Fruit fly (Drosophila melanogaster) whole organism, embryonic: ENCODE data around the gene CG31793.

ENCODE experiments used
- Asciz ChIP-seq: fragments of 200-800 bp; sonication (Bioruptor generic); optimal IDR thresholded peaks from 2 replicates; lab custom pipeline; 2017; ENCODE audit warnings: missing biosample characterization, mild to moderate bottlenecking, missing genetic modification characterization, missing genetic modification reagents
- B-H1 ChIP-seq: fragments of 200-800 bp; sonication (Bioruptor generic); IDR thresholded peaks from 3 replicates; pipeline ENCODE4 v1.3.6; 2022; ENCODE audit warnings: missing biosample characterization, missing genetic modification characterization
- CG10267 ChIP-seq: fragments of 200-800 bp; sonication (Bioruptor generic); optimal IDR thresholded peaks from 2 replicates; lab custom pipeline; 2018; ENCODE audit warnings: missing biosample characterization, mild to moderate bottlenecking, missing genetic modification characterization, moderate library complexity
- CG10321 ChIP-seq: fragments of 200-800 bp; sonication (Bioruptor generic); IDR thresholded peaks from 2 replicates; pipeline ENCODE4 v1.3.6; 2022; ENCODE audit warnings: missing biosample characterization, missing genetic modification characterization
- CG10565 ChIP-seq: fragments of 200-800 bp; sonication (Bioruptor generic); optimal IDR thresholded peaks from 3 replicates; lab custom pipeline; 2016; ENCODE audit warnings: missing biosample characterization, mild to moderate bottlenecking, missing genetic modification characterization
- CG12391 ChIP-seq: fragments of 200-800 bp; sonication (Bioruptor generic); optimal IDR thresholded peaks from 3 replicates; lab custom pipeline; 2018; ENCODE audit warnings: missing biosample characterization, mild to moderate bottlenecking, missing genetic modification characterization, moderate library complexity
- CG12744 ChIP-seq: fragments of 200-800 bp; sonication (Bioruptor generic); optimal IDR thresholded peaks from 2 replicates; lab custom pipeline; 2016; ENCODE audit warnings: missing biosample characterization, missing genetic modification characterization
- CG13894 ChIP-seq: fragments of 200-800 bp; sonication (Bioruptor generic); optimal IDR thresholded peaks from 3 replicates; lab custom pipeline; 2018; ENCODE audit warnings: missing biosample characterization, mild to moderate bottlenecking, missing genetic modification characterization, moderate library complexity
- CG16813 ChIP-seq: fragments of 200-800 bp; sonication (Bioruptor generic); IDR thresholded peaks from 3 replicates; pipeline ENCODE4 v1.3.6; 2022; ENCODE audit warnings: missing biosample characterization, missing genetic modification characterization; ENCODE audit not compliant: partially characterized antibody
- CG2116 ChIP-seq: fragments of 200-800 bp; sonication (Bioruptor generic); optimal IDR thresholded peaks from 3 replicates; lab custom pipeline; 2018; ENCODE audit warnings: missing biosample characterization, mild to moderate bottlenecking, missing genetic modification characterization
- CG2199 ChIP-seq: fragments of 200-800 bp; sonication (Bioruptor generic); IDR thresholded peaks from 3 replicates; pipeline ENCODE4 v1.3.6; 2022; ENCODE audit warnings: missing biosample characterization, missing genetic modification characterization
- CG2202 ChIP-seq: fragments of 200-800 bp; sonication (Bioruptor generic); optimal IDR thresholded peaks from 2 replicates; lab custom pipeline; 2018; ENCODE audit warnings: missing biosample characterization, mild to moderate bottlenecking, missing genetic modification characterization
- CG2712 ChIP-seq: fragments of 200-800 bp; optimal IDR thresholded peaks from 3 replicates; lab custom pipeline; 2019; ENCODE audit warnings: missing biosample characterization, mild to moderate bottlenecking, missing genetic modification characterization, moderate library complexity
- CG30020 ChIP-seq: fragments of 200-800 bp; optimal IDR thresholded peaks from 2 replicates; lab custom pipeline; 2019; ENCODE audit warnings: missing biosample characterization, mild to moderate bottlenecking, missing genetic modification characterization, moderate library complexity
- CG3838 ChIP-seq: fragments of 200-800 bp; sonication (Bioruptor generic); optimal IDR thresholded peaks from 3 replicates; lab custom pipeline; 2016; ENCODE audit warnings: missing biosample characterization, missing genetic modification characterization
- CG42726 ChIP-seq: fragments of 200-800 bp; sonication (Bioruptor generic); IDR thresholded peaks from 2 replicates; pipeline ENCODE4 v1.3.6; 2022; ENCODE audit warnings: missing biosample characterization, missing genetic modification characterization; ENCODE audit not compliant: partially characterized antibody
- CG4730 ChIP-seq: fragments of 200-800 bp; sonication (Bioruptor generic); IDR thresholded peaks from 2 replicates; pipeline ENCODE4 v1.3.6; 2022; ENCODE audit warnings: missing biosample characterization, missing genetic modification characterization
- CG6254 ChIP-seq: fragments of 200-800 bp; sonication (Bioruptor generic); optimal IDR thresholded peaks from 3 replicates; lab custom pipeline; 2017; ENCODE audit warnings: mild to moderate bottlenecking, missing biosample characterization, missing genetic modification reagents, missing genetic modification characterization
- CG6791 ChIP-seq: fragments of 200-800 bp; sonication (Bioruptor generic); IDR thresholded peaks from 3 replicates; pipeline ENCODE4 v1.3.6; 2022; ENCODE audit warnings: missing biosample characterization, missing genetic modification characterization; ENCODE audit not compliant: partially characterized antibody
- CG7928 ChIP-seq: fragments of 200-800 bp; sonication (Bioruptor generic); optimal IDR thresholded peaks from 2 replicates; lab custom pipeline; 2017; ENCODE audit warnings: missing biosample characterization, mild to moderate bottlenecking, missing genetic modification characterization
- CkIIα-i1 ChIP-seq: fragments of 200-800 bp; sonication (Bioruptor generic); IDR thresholded peaks from 2 replicates; pipeline ENCODE4 v1.3.6; 2022; ENCODE audit warnings: missing biosample characterization, missing genetic modification characterization
- Dll ChIP-seq: fragments of 200-800 bp; sonication (Bioruptor generic); IDR thresholded peaks from 4 replicates; pipeline ENCODE4 v1.3.6; 2022; ENCODE audit warnings: missing biosample characterization, missing genetic modification characterization; ENCODE audit not compliant: partially characterized antibody
- Fer1 ChIP-seq: fragments of 200-800 bp; sonication (Bioruptor generic); optimal IDR thresholded peaks from 2 replicates; lab custom pipeline; 2017; ENCODE audit warnings: missing biosample characterization, mild to moderate bottlenecking, missing genetic modification characterization
- Hr51 ChIP-seq, 2 experiments: fragments of 200-800 bp; sonication (Bioruptor generic); optimal IDR thresholded peaks; 2 replicates in 1 of 2; 3 replicates in 1 of 2; lab custom pipeline; 2016 to 2018; ENCODE audit warnings: missing biosample characterization in 2 of 2, missing genetic modification characterization in 2 of 2, mild to moderate bottlenecking in 1 of 2, moderate library complexity in 1 of 2
- MESR4 ChIP-seq: fragments of 200-800 bp; sonication (Bioruptor generic); optimal IDR thresholded peaks from 2 replicates; lab custom pipeline; 2018; ENCODE audit warnings: missing biosample characterization, mild to moderate bottlenecking, missing genetic modification characterization, moderate library complexity
- Myb ChIP-seq: fragments of 200-800 bp; sonication (Bioruptor generic); optimal IDR thresholded peaks from 2 replicates; lab custom pipeline; 2016; ENCODE audit warnings: missing biosample characterization, missing genetic modification characterization
- Nf-YC ChIP-seq: fragments of 200-800 bp; optimal IDR thresholded peaks from 3 replicates; lab custom pipeline; 2019; ENCODE audit warnings: missing biosample characterization, mild to moderate bottlenecking, missing genetic modification characterization, moderate library complexity
- Rfx ChIP-seq: fragments of 200-800 bp; sonication (Bioruptor generic); IDR thresholded peaks from 2 replicates; pipeline ENCODE4 v1.3.6; 2022; ENCODE audit warnings: missing biosample characterization, missing genetic modification characterization
- Sox100B ChIP-seq: fragments of 200-800 bp; sonication (Bioruptor generic); optimal IDR thresholded peaks from 3 replicates; lab custom pipeline; 2018; ENCODE audit warnings: missing biosample characterization, mild to moderate bottlenecking, missing genetic modification characterization
- Sry-δ ChIP-seq: fragments of 200-800 bp; sonication (Bioruptor generic); optimal IDR thresholded peaks from 2 replicates; lab custom pipeline; 2016; ENCODE audit warnings: missing biosample characterization, missing genetic modification characterization
- Trl ChIP-seq, 3 experiments: fragments of >200 bp in 2 of 3; fragments of 200-800 bp in 1 of 3; sonication (Bioruptor generic) in 1 of 3; optimal IDR thresholded peaks; 2 replicates in 1 of 3; 3 replicates in 2 of 3; lab custom pipeline; 2016 to 2017; ENCODE audit warnings: missing biosample characterization in 1 of 3, missing genetic modification characterization in 1 of 3
- ato ChIP-seq: fragments of 200-800 bp; sonication (Bioruptor generic); IDR thresholded peaks from 2 replicates; pipeline ENCODE4 v1.3.6; 2022; ENCODE audit warnings: missing biosample characterization, missing genetic modification characterization; ENCODE audit not compliant: partially characterized antibody
- chinmo ChIP-seq: fragments of 200-800 bp; sonication (Bioruptor generic); IDR thresholded peaks from 4 replicates; pipeline ENCODE4 v1.3.6; 2022; ENCODE audit warnings: missing biosample characterization, missing genetic modification characterization; ENCODE audit not compliant: partially characterized antibody
- ci ChIP-seq: fragments of 200-800 bp; sonication (Bioruptor generic); IDR thresholded peaks from 3 replicates; pipeline ENCODE4 v1.3.6; 2022; ENCODE audit warnings: missing biosample characterization, missing genetic modification characterization
- dmrt99B ChIP-seq: fragments of 200-800 bp; sonication (Bioruptor generic); optimal IDR thresholded peaks from 2 replicates; lab custom pipeline; 2018; ENCODE audit warnings: missing biosample characterization, mild to moderate bottlenecking, missing genetic modification characterization, moderate library complexity
- fd102C ChIP-seq: fragments of 200-800 bp; sonication (Bioruptor generic); optimal IDR thresholded peaks from 2 replicates; lab custom pipeline; 2018; ENCODE audit warnings: missing biosample characterization, mild to moderate bottlenecking, missing genetic modification characterization, moderate library complexity
- hbn ChIP-seq: fragments of 200-800 bp; sonication (Bioruptor generic); IDR thresholded peaks from 2 replicates; pipeline ENCODE4 v1.3.6; 2022; ENCODE audit warnings: missing biosample characterization, missing genetic modification characterization; ENCODE audit not compliant: partially characterized antibody
- her ChIP-seq: fragments of 200-800 bp; sonication (Bioruptor generic); optimal IDR thresholded peaks from 2 replicates; lab custom pipeline; 2016; ENCODE audit warnings: missing biosample characterization, missing genetic modification characterization
- insv ChIP-seq, 2 experiments: fragments of 200-800 bp; sonication (Bioruptor generic); optimal IDR thresholded peaks; 3 replicates each; lab custom pipeline; 2016 to 2018; ENCODE audit warnings: missing biosample characterization in 2 of 2, missing genetic modification characterization in 2 of 2
- lilli ChIP-seq: fragments of 200-800 bp; sonication (Bioruptor generic); optimal IDR thresholded peaks from 3 replicates; lab custom pipeline; 2016; ENCODE audit warnings: missing biosample characterization, missing genetic modification characterization
- lmd ChIP-seq: fragments of 200-800 bp; sonication (Bioruptor generic); IDR thresholded peaks from 2 replicates; pipeline ENCODE4 v1.3.6; 2022; ENCODE audit warnings: missing biosample characterization, missing genetic modification characterization
- peb ChIP-seq: fragments of 200-800 bp; sonication (Bioruptor generic); IDR thresholded peaks from 2 replicates; pipeline ENCODE4 v1.3.6; 2022; ENCODE audit warnings: missing biosample characterization, missing genetic modification characterization
- phol ChIP-seq: fragments of 200-800 bp; sonication (Bioruptor generic); optimal IDR thresholded peaks from 3 replicates; lab custom pipeline; 2018; ENCODE audit warnings: missing biosample characterization, mild to moderate bottlenecking, missing genetic modification characterization, moderate library complexity
- run ChIP-seq: fragments of 200-800 bp; sonication (Bioruptor generic); optimal IDR thresholded peaks from 3 replicates; lab custom pipeline; 2018; ENCODE audit warnings: missing biosample characterization, mild to moderate bottlenecking, missing genetic modification characterization
- sna ChIP-seq: fragments of 200-800 bp; sonication (Bioruptor generic); IDR thresholded peaks from 2 replicates; pipeline ENCODE4 v1.3.6; 2022; ENCODE audit warnings: missing biosample characterization, missing genetic modification characterization; ENCODE audit not compliant: partially characterized antibody
- ssp ChIP-seq: fragments of 200-800 bp; sonication (Bioruptor generic); IDR thresholded peaks from 2 replicates; pipeline ENCODE4 v1.3.6; 2022; ENCODE audit warnings: missing biosample characterization, missing genetic modification characterization
- tna ChIP-seq: fragments of 200-800 bp; sonication (Bioruptor generic); IDR thresholded peaks from 2 replicates; pipeline ENCODE4 v1.3.6; 2022; ENCODE audit warnings: missing biosample characterization, missing genetic modification characterization; ENCODE audit not compliant: partially characterized antibody
- zen2 ChIP-seq: fragments of 200-800 bp; sonication (Bioruptor generic); IDR thresholded peaks from 3 replicates; pipeline ENCODE4 v1.3.6; 2022; ENCODE audit warnings: missing biosample characterization, missing genetic modification characterization; ENCODE audit not compliant: partially characterized antibody
- zfh2 ChIP-seq: fragments of 200-800 bp; sonication (Bioruptor generic); optimal IDR thresholded peaks from 2 replicates; lab custom pipeline; 2016; ENCODE audit warnings: missing biosample characterization, missing genetic modification characterization

CG31793 gene

DNA sequence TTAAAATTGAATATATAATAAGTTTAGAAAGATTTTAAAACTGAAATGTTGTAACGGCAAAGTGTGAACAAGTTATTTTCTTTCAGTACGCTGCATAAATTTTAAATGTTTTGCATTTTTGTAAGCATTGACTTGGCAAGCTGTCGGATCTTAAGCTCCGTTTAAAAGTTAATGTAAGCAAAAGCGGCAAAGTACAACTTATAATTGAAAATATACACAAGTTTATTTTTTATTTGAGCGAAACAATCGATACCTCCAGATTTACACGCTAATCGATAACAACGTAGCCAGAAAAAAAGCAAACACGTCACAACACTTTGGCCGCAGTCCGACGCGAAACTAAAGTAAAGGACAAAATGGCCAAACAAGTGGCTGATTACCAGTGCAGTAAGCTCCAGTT is 38.4 kb downstream of the CG31793 start, which contains the start of gene Catsup (continued):
- TF ChIP-seq Sry-δ (GFP tag; lab: Kevin White, UChicago) = peak; percentile 61
- no peak for TF ChIP-seq CkIIα-i1 (GFP tag; lab: Robert Waterston, UW)
- no peak for TF ChIP-seq lmd (GFP tag; lab: Robert Waterston, UW)
- TF ChIP-seq peb = no peak
- peak; percentile 78 for TF ChIP-seq CG30020 (tag; lab: Kevin White, UChicago)
- TF ChIP-seq CG10565 (GFP tag; lab: Kevin White, UChicago) = no peak
- TF ChIP-seq CG2202 = no peak
- TF ChIP-seq CG6791 = peak; percentile 76
- no peak for TF ChIP-seq her (GFP tag; lab: Kevin White, UChicago)
- no peak for TF ChIP-seq Asciz (GFP tag; lab: Kevin White, UChicago)
- no peak for TF ChIP-seq Sox100B (GFP tag; lab: Kevin White, UChicago)
- TF ChIP-seq run = no peak
- TF ChIP-seq CG2199 (GFP tag; lab: Robert Waterston, UW) = no peak
- no peak for TF ChIP-seq CG10321 (GFP tag; lab: Robert Waterston, UW)
- TF ChIP-seq zen2 (GFP tag; lab: Robert Waterston, UW) = peak; percentile 43; the same call in 1 of the 3 replicates
- TF ChIP-seq CG12391 (tag; lab: Kevin White, UChicago) = no peak
- TF ChIP-seq hbn (GFP tag; lab: Robert Waterston, UW) = peak; percentile 67
- peak; percentile 74 for TF ChIP-seq CG2116 (GFP tag; lab: Kevin White, UChicago)
- no peak for TF ChIP-seq Nf-YC
- peak; percentile 17 for TF ChIP-seq phol
- no peak for TF ChIP-seq Trl (optimal IDR thresholded peaks at IDR 0.05; lab: Kevin White, UChicago)
- no peak for TF ChIP-seq Trl (GFP tag; optimal IDR thresholded peaks at IDR 0.05; lab: Kevin White, UChicago)
- no peak for TF ChIP-seq CG4730
- no peak for TF ChIP-seq CG2712 (tag; lab: Kevin White, UChicago)
- TF ChIP-seq CG10267 = peak; percentile 33
- peak; percentile 63; the same call in 2 of the 3 replicates for TF ChIP-seq CG16813
- TF ChIP-seq Fer1 (GFP tag; lab: Kevin White, UChicago) = no peak
- no peak for TF ChIP-seq CG12744 (GFP tag; lab: Kevin White, UChicago)
- TF ChIP-seq Dll (GFP tag; lab: Robert Waterston, UW) = peak; percentile 85
- TF ChIP-seq lilli = no peak
- TF ChIP-seq ssp = peak; percentile 74
- no peak for TF ChIP-seq chinmo (GFP tag; lab: Robert Waterston, UW)
- no peak for TF ChIP-seq Hr51 (GFP tag; optimal IDR thresholded peaks at IDR 0.05; lab: Kevin White, UChicago)
- no peak for TF ChIP-seq zfh2 (GFP tag; lab: Kevin White, UChicago)
- peak; percentile 54 for TF ChIP-seq MESR4
- no peak for TF ChIP-seq CG6254
- TF ChIP-seq tna = peak; percentile 64
- no peak for TF ChIP-seq dmrt99B (tag; lab: Kevin White, UChicago)
- peak; percentile 78 for TF ChIP-seq sna
- peak; percentile 46 for TF ChIP-seq Myb (GFP tag; lab: Kevin White, UChicago)
- no peak for TF ChIP-seq CG42726 (GFP tag; lab: Robert Waterston, UW)
- TF ChIP-seq ci (GFP tag; lab: Robert Waterston, UW) = no peak
- TF ChIP-seq CG3838 (GFP tag; lab: Kevin White, UChicago) = no peak
- TF ChIP-seq CG13894 (tag; lab: Kevin White, UChicago) = no peak
- no peak for TF ChIP-seq B-H1
- TF ChIP-seq insv (GFP tag; optimal IDR thresholded peaks at IDR 0.05; lab: Kevin White, UChicago) = no peak
- no peak for TF ChIP-seq CG7928 (GFP tag; lab: Kevin White, UChicago)
- no peak for TF ChIP-seq Rfx (GFP tag; lab: Robert Waterston, UW)
- no peak for TF ChIP-seq fd102C
- TF ChIP-seq ato (GFP tag; lab: Robert Waterston, UW) = 0 out of 2 replicates have a peak, but pooled peaks have one; percentile 18
